Worm (Caenorhabditis elegans): ENCODE results near the gene ZK721.3.

The ZK721.3 gene

ce11 chrX:8805475-8805874 lies 21.1 kb downstream of the ZK721.3 start:
- TF ChIP-seq odd-2 (tag; optimal IDR thresholded peaks at IDR 0.05), result no peak

ce11 chrX:8806070-8806799 lies 21.9 kb downstream of the ZK721.3 start, which contains the start of gene R04E5.8:
Gene R04E5.8, minus strand, starts transcription at chrX:8806120.
- TF ChIP-seq fkh-6 (tag; optimal IDR thresholded peaks at IDR 0.05) (peak; percentile 36), pqm-1 (tag; optimal IDR thresholded peaks at IDR 0.05) (no peak), K02D7.2 (tag; optimal IDR thresholded peaks at IDR 0.05) (no peak), ceh-6 (GFP tag; optimal IDR thresholded peaks at IDR 0.05) (no peak), ceh-14 (tag; optimal IDR thresholded peaks at IDR 0.05) (no peak), ceh-9 (tag; optimal IDR thresholded peaks at IDR 0.05) (no peak), ref-2 (tag; optimal IDR thresholded peaks at IDR 0.05) (peak; percentile 11), unc-42 (tag; optimal IDR thresholded peaks at IDR 0.05) (peak; percentile 36)

- TF ChIP-seq hlh-15 (tag; optimal IDR thresholded peaks at IDR 0.05) (no peak), hlh-6 (tag; optimal IDR thresholded peaks at IDR 0.05) (no peak), ceh-30 (tag; optimal IDR thresholded peaks at IDR 0.05) (no peak), zip-5 (tag; optimal IDR thresholded peaks at IDR 0.05) (no peak), pha-4 (tag; optimal IDR thresholded peaks at IDR 0.05) (no peak), ceh-45 (GFP tag; IDR thresholded peaks at IDR 0.05) (no peak), pha-2 (tag; optimal IDR thresholded peaks at IDR 0.05) (no peak), unc-86 (tag; optimal IDR thresholded peaks at IDR 0.05) (no peak), Y22D7AL.16 (tag; optimal IDR thresholded peaks at IDR 0.05) (no peak), pag-3 (tag; optimal IDR thresholded peaks at IDR 0.05; ENCODE audit: borderline replicate concordance) (no peak), npax-4 (tag; optimal IDR thresholded peaks at IDR 0.05) (no peak), ahr-1 (tag; optimal IDR thresholded peaks at IDR 0.05) (no peak), madf-2 (tag; optimal IDR thresholded peaks at IDR 0.05) (no peak), hlh-13 (GFP tag; optimal IDR thresholded peaks at IDR 0.05) (no peak), ceh-48 (tag; optimal IDR thresholded peaks at IDR 0.05) (no peak), ceh-24 (tag; optimal IDR thresholded peaks at IDR 0.05) (no peak), unc-55 (GFP tag; optimal IDR thresholded peaks at IDR 0.05) (no peak), pax-1 (tag; optimal IDR thresholded peaks at IDR 0.05) (no peak)
These were observed 24.4 kb downstream of the ZK721.3 start for ce11 chrX:8808740-8809139.

ce11 chrX:8810908-8811307 lies 26.6 kb downstream of the ZK721.3 start, which contains the start of gene R04E5.9:
Gene R04E5.9, minus strand, starts transcription at chrX:8811142.
- TF ChIP-seq ceh-18 (tag; optimal IDR thresholded peaks at IDR 0.05) (peak; percentile 75), ahr-1 (tag; optimal IDR thresholded peaks at IDR 0.05) (no peak), pax-1 (tag; optimal IDR thresholded peaks at IDR 0.05) (no peak), ztf-16 (tag; optimal IDR thresholded peaks at IDR 0.05) (peak; percentile 23), T23F11.4 (GFP tag; optimal IDR thresholded peaks at IDR 0.05) (no peak), ceh-34 (tag; optimal IDR thresholded peaks at IDR 0.05) (peak; percentile 76), C08G9.2 (tag; optimal IDR thresholded peaks at IDR 0.05) (peak; percentile 32), ceh-45 (GFP tag; IDR thresholded peaks at IDR 0.05) (no peak), pat-9 (tag; optimal IDR thresholded peaks at IDR 0.05) (no peak), hlh-13 (GFP tag; optimal IDR thresholded peaks at IDR 0.05) (no peak), ceh-24 (tag; optimal IDR thresholded peaks at IDR 0.05) (no peak), K09A11.1 (tag; optimal IDR thresholded peaks at IDR 0.05; ENCODE audit: insufficient read depth) (no peak), fkh-10 (GFP tag; optimal IDR thresholded peaks at IDR 0.05) (no peak), lin-11 (tag; optimal IDR thresholded peaks at IDR 0.05) (no peak), lim-6 (tag; optimal IDR thresholded peaks at IDR 0.05) (no peak), tbx-2 (tag; optimal IDR thresholded peaks at IDR 0.05) (peak; percentile 85), hlh-15 (tag; optimal IDR thresholded peaks at IDR 0.05) (no peak), ceh-31 (tag; optimal IDR thresholded peaks at IDR 0.05) (peak; percentile 86), K02D7.2 (tag; optimal IDR thresholded peaks at IDR 0.05) (no peak), madf-2 (tag; optimal IDR thresholded peaks at IDR 0.05) (no peak), ceh-30 (tag; optimal IDR thresholded peaks at IDR 0.05) (no peak), F13H6.1 (tag; optimal IDR thresholded peaks at IDR 0.05) (peak; percentile 54), sox-2 (GFP tag; IDR thresholded peaks at IDR 0.05) (no peak), unc-55 (GFP tag; optimal IDR thresholded peaks at IDR 0.05) (no peak), elt-4 (tag; optimal IDR thresholded peaks at IDR 0.05) (no peak), ceh-9 (tag; optimal IDR thresholded peaks at IDR 0.05) (no peak), pag-3 (tag; optimal IDR thresholded peaks at IDR 0.05; ENCODE audit: borderline replicate concordance) (no peak), che-1 (tag; optimal IDR thresholded peaks at IDR 0.05) (no peak), ama-1 (optimal IDR thresholded peaks at IDR 0.05) (no peak), ets-4 (tag; optimal IDR thresholded peaks at IDR 0.05) (peak; percentile 42), sox-4 (tag; optimal IDR thresholded peaks at IDR 0.05) (peak; percentile 25), ceh-6 (GFP tag; optimal IDR thresholded peaks at IDR 0.05) (no peak), pha-4 (tag; optimal IDR thresholded peaks at IDR 0.05) (no peak)

All from whole organism, late embryonic.